Fruit fly (Drosophila melanogaster): ENCODE results near the gene Mst84B.

dm6 chr3R:7031553-7031952 lies 30.4 kb upstream of the Mst84B start:
- TF ChIP-seq CG13296 (GFP tag; optimal IDR thresholded peaks at IDR 0.05), result no peak
- no peak for TF ChIP-seq Gug (GFP tag; IDR thresholded peaks at IDR 0.05)
- TF ChIP-seq Dref (GFP tag; IDR thresholded peaks at IDR 0.05), result no peak
- no peak for TF ChIP-seq Lim3 (GFP tag; IDR thresholded peaks at IDR 0.05)
- no peak for TF ChIP-seq HLH54F (GFP tag; optimal IDR thresholded peaks at IDR 0.05)
- TF ChIP-seq disco-r (GFP tag; optimal IDR thresholded peaks at IDR 0.05), result no peak
- no peak for TF ChIP-seq CoRest (tag; optimal IDR thresholded peaks at IDR 0.05)
- no peak for TF ChIP-seq Hmx (GFP tag; optimal IDR thresholded peaks at IDR 0.05)
- TF ChIP-seq Lhr (GFP tag; optimal IDR thresholded peaks at IDR 0.05), result no peak
- TF ChIP-seq Hr3 (GFP tag; optimal IDR thresholded peaks at IDR 0.05), result no peak
- no peak for TF ChIP-seq CG7928 (GFP tag; optimal IDR thresholded peaks at IDR 0.05)

Measured in whole organism, embryonic.